Fruit fly (Drosophila melanogaster): ENCODE data around the gene CG34140.
A peak's percentile ranks its signal among the peaks of the same experiment; 100 is the strongest.

- TF ChIP-seq h (GFP tag; optimal IDR thresholded peaks at IDR 0.05), result no peak
- no peak for TF ChIP-seq sv (GFP tag; optimal IDR thresholded peaks at IDR 0.05)
- TF ChIP-seq Hnf4 (GFP tag; optimal IDR thresholded peaks at IDR 0.05), result peak; percentile 72
- no peak for TF ChIP-seq rgr (GFP tag; optimal IDR thresholded peaks at IDR 0.05)
- no peak for TF ChIP-seq usp (GFP tag; optimal IDR thresholded peaks at IDR 0.05)
- peak; percentile 72 for TF ChIP-seq jim (GFP tag; optimal IDR thresholded peaks at IDR 0.05)
- peak; percentile 19 for TF ChIP-seq Mio (GFP tag; optimal IDR thresholded peaks at IDR 0.05)
- no peak for TF ChIP-seq psq (GFP tag; optimal IDR thresholded peaks at IDR 0.05)
- peak in 1 of 2 experiments; percentile 32 for TF ChIP-seq dl (GFP tag; optimal IDR thresholded peaks at IDR 0.05; ENCODE audit: insufficient read depth in 1 of 2, partially characterized antibody in 2 of 2)
Measured at dm6 chr3L:224004-224951, 40.1 kb upstream of the CG34140 start.
